Worm (Caenorhabditis elegans) whole organism, late embryonic: ENCODE measurements around the gene F18H3.4.

ENCODE experiments used
- C38D4.7 ChIP-seq: fragments of 200-800 bp; sonication (Bioruptor generic); optimal IDR thresholded peaks from 2 replicates; lab custom pipeline; 2018; ENCODE audit warnings: mild to moderate bottlenecking, missing genetic modification characterization, moderate library complexity, missing compliant biosample characterization
- K02D7.2 ChIP-seq: sonication (generic microtip); optimal IDR thresholded peaks from 2 replicates; lab custom pipeline; 2017; ENCODE audit warnings: mild to moderate bottlenecking, missing genetic modification characterization, missing compliant biosample characterization
- K09A11.1 ChIP-seq: sonication (generic microtip); optimal IDR thresholded peaks from 2 replicates; lab custom pipeline; 2017; ENCODE audit warnings: antibody characterized with exemption, mild to moderate bottlenecking, missing genetic modification characterization, missing compliant biosample characterization; ENCODE audit not compliant: insufficient read depth
- ama-1 ChIP-seq: fragments of 150-350 bp; optimal IDR thresholded peaks from 2 replicates; lab custom pipeline; 2014
- ceh-14 ChIP-seq: sonication (generic microtip); optimal IDR thresholded peaks from 2 replicates; lab custom pipeline; 2016; ENCODE audit warnings: missing genotype, missing genetic modification characterization, missing compliant biosample characterization
- ceh-18 ChIP-seq: sonication (generic microtip); optimal IDR thresholded peaks from 2 replicates; lab custom pipeline; 2016; ENCODE audit warnings: missing genetic modification characterization, missing compliant biosample characterization
- ceh-19 ChIP-seq: fragments of 200-800 bp; sonication (Bioruptor generic); optimal IDR thresholded peaks from 2 replicates; lab custom pipeline; 2018; ENCODE audit warnings: mild to moderate bottlenecking, missing genetic modification characterization, missing compliant biosample characterization
- ceh-22 ChIP-seq: sonication (generic microtip); optimal IDR thresholded peaks from 2 replicates; lab custom pipeline; 2017; ENCODE audit warnings: missing biosample characterization, missing genetic modification characterization
- ceh-24 ChIP-seq: sonication (generic microtip); optimal IDR thresholded peaks from 2 replicates; lab custom pipeline; 2016; ENCODE audit warnings: mild to moderate bottlenecking, missing genetic modification characterization, missing compliant biosample characterization
- ceh-30 ChIP-seq: fragments of 150-350 bp; optimal IDR thresholded peaks from 2 replicates; lab custom pipeline; 2014; ENCODE audit warnings: missing biosample characterization, missing genetic modification characterization
- ceh-31 ChIP-seq: sonication (generic microtip); optimal IDR thresholded peaks from 2 replicates; lab custom pipeline; 2016; ENCODE audit warnings: missing genetic modification characterization, missing compliant biosample characterization
- ceh-34 ChIP-seq: sonication (generic microtip); optimal IDR thresholded peaks from 2 replicates; lab custom pipeline; 2016; ENCODE audit warnings: mild to moderate bottlenecking, missing genetic modification characterization, missing compliant biosample characterization
- ceh-48 ChIP-seq: sonication (generic microtip); optimal IDR thresholded peaks from 2 replicates; lab custom pipeline; 2016; ENCODE audit warnings: missing genetic modification characterization, inconsistent platforms, missing compliant biosample characterization
- che-1 ChIP-seq: sonication (generic microtip); optimal IDR thresholded peaks from 2 replicates; lab custom pipeline; 2016; ENCODE audit warnings: mild to moderate bottlenecking, missing genetic modification characterization, missing compliant biosample characterization
- dmd-4 ChIP-seq: sonication (generic microtip); optimal IDR thresholded peaks from 2 replicates; lab custom pipeline; 2016; ENCODE audit warnings: borderline replicate concordance, missing genetic modification characterization, missing compliant biosample characterization
- dve-1 ChIP-seq: sonication (generic microtip); optimal IDR thresholded peaks from 2 replicates; lab custom pipeline; 2017; ENCODE audit warnings: antibody characterized with exemption, mild to moderate bottlenecking, missing genetic modification characterization, missing compliant biosample characterization
- elt-2 ChIP-seq: sonication (generic microtip); optimal IDR thresholded peaks from 2 replicates; lab custom pipeline; 2016; ENCODE audit warnings: missing genetic modification reagents, missing genetic modification characterization, missing compliant biosample characterization
- ets-4 ChIP-seq: sonication (generic microtip); optimal IDR thresholded peaks from 2 replicates; lab custom pipeline; 2016; ENCODE audit warnings: missing genetic modification characterization, missing compliant biosample characterization
- eyg-1 ChIP-seq: sonication (generic microtip); optimal IDR thresholded peaks from 2 replicates; lab custom pipeline; 2016; ENCODE audit warnings: missing genotype, missing genetic modification characterization, missing compliant biosample characterization
- fkh-10 ChIP-seq: fragments of 150-350 bp; optimal IDR thresholded peaks from 2 replicates; lab custom pipeline; 2014; ENCODE audit warnings: missing biosample characterization, missing genetic modification reagents, missing genetic modification characterization
- fkh-6 ChIP-seq: sonication (generic microtip); optimal IDR thresholded peaks from 2 replicates; lab custom pipeline; 2016; ENCODE audit warnings: missing genetic modification characterization, missing compliant biosample characterization
- hlh-13 ChIP-seq: fragments of 200-800 bp; sonication (Bioruptor generic); optimal IDR thresholded peaks from 2 replicates; lab custom pipeline; 2018; ENCODE audit warnings: mild to moderate bottlenecking, missing genetic modification characterization, missing compliant biosample characterization
- hlh-30 ChIP-seq: sonication (generic microtip); optimal IDR thresholded peaks from 2 replicates; lab custom pipeline; 2017; ENCODE audit warnings: antibody characterized with exemption, missing genetic modification characterization, missing compliant biosample characterization; ENCODE audit not compliant: insufficient read depth
- lim-6 ChIP-seq: sonication (generic microtip); optimal IDR thresholded peaks from 2 replicates; lab custom pipeline; 2016; ENCODE audit warnings: missing genetic modification characterization, missing compliant biosample characterization
- madf-2 ChIP-seq: sonication (generic microtip); optimal IDR thresholded peaks from 2 replicates; lab custom pipeline; 2017; ENCODE audit warnings: missing genetic modification characterization, missing compliant biosample characterization
- nfya-1 ChIP-seq: sonication (generic microtip); optimal IDR thresholded peaks from 2 replicates; lab custom pipeline; 2017; ENCODE audit warnings: missing genetic modification characterization, mild to moderate bottlenecking, missing compliant biosample characterization, antibody characterized with exemption, moderate library complexity
- nhr-232 ChIP-seq: sonication (generic microtip); optimal IDR thresholded peaks from 2 replicates; lab custom pipeline; 2016; ENCODE audit warnings: missing genetic modification characterization, missing compliant biosample characterization
- npax-4 ChIP-seq: sonication (generic microtip); optimal IDR thresholded peaks from 2 replicates; lab custom pipeline; 2016; ENCODE audit warnings: missing genetic modification characterization, missing compliant biosample characterization
- odd-2 ChIP-seq: sonication (generic microtip); optimal IDR thresholded peaks from 2 replicates; lab custom pipeline; 2017; ENCODE audit warnings: antibody characterized with exemption, mild to moderate bottlenecking, missing genetic modification characterization, missing compliant biosample characterization
- pag-3 ChIP-seq: sonication (generic microtip); optimal IDR thresholded peaks from 2 replicates; lab custom pipeline; 2016; ENCODE audit warnings: missing compliant biosample characterization, missing genetic modification characterization, borderline replicate concordance
- pha-2 ChIP-seq: sonication (generic microtip); optimal IDR thresholded peaks from 2 replicates; lab custom pipeline; 2017; ENCODE audit warnings: mild to moderate bottlenecking, missing genetic modification characterization, missing compliant biosample characterization
- pros-1 ChIP-seq: fragments of 150-350 bp; optimal IDR thresholded peaks from 2 replicates; lab custom pipeline; 2014; ENCODE audit warnings: missing biosample characterization, missing genetic modification reagents, missing genetic modification characterization
- ref-2 ChIP-seq: sonication (generic microtip); optimal IDR thresholded peaks from 2 replicates; lab custom pipeline; 2016; ENCODE audit warnings: missing genetic modification characterization, missing compliant biosample characterization
- sdc-2 ChIP-seq: sonication (generic microtip); optimal IDR thresholded peaks from 2 replicates; lab custom pipeline; 2016; ENCODE audit warnings: missing genotype, missing genetic modification characterization, missing compliant biosample characterization
- sox-2 ChIP-seq: fragments of 200-800 bp; sonication (Bioruptor generic); IDR thresholded peaks from 2 replicates; pipeline ENCODE4 v1.3.6; 2022; ENCODE audit warnings: missing genetic modification reagents, missing genetic modification characterization, missing compliant biosample characterization
- syd-9 ChIP-seq: sonication (generic microtip); optimal IDR thresholded peaks from 2 replicates; lab custom pipeline; 2016; ENCODE audit warnings: mild to moderate bottlenecking, missing genetic modification characterization, moderate library complexity, missing compliant biosample characterization
- tbx-2 ChIP-seq: sonication (generic microtip); optimal IDR thresholded peaks from 2 replicates; lab custom pipeline; 2016; ENCODE audit warnings: missing genetic modification characterization, missing compliant biosample characterization
- tbx-7 ChIP-seq: sonication (generic microtip); optimal IDR thresholded peaks from 2 replicates; lab custom pipeline; 2016; ENCODE audit warnings: missing genotype, missing genetic modification characterization, missing compliant biosample characterization
- unc-42 ChIP-seq: sonication (generic microtip); optimal IDR thresholded peaks from 2 replicates; lab custom pipeline; 2016; ENCODE audit warnings: missing genotype, missing genetic modification characterization, missing compliant biosample characterization
- unc-55 ChIP-seq: sonication (generic microtip); optimal IDR thresholded peaks from 2 replicates; lab custom pipeline; 2017; ENCODE audit warnings: missing biosample characterization, missing genetic modification reagents, missing genetic modification characterization
- ztf-16 ChIP-seq: sonication (generic microtip); optimal IDR thresholded peaks from 2 replicates; lab custom pipeline; 2017; ENCODE audit warnings: missing genetic modification characterization, missing compliant biosample characterization

The F18H3.4 gene

ce11 chrX:13514384-13514783 is 14.5 kb upstream of the F18H3.4 start (continued):
- TF ChIP-seq syd-9 (no peak), C38D4.7 (GFP tag; lab: Kevin White, UChicago) (no peak), ceh-30 (tag; lab: Kevin White, UChicago) (no peak), npax-4 (tag; lab: Kevin White, UChicago) (no peak), fkh-10 (no peak), ceh-18 (no peak), ceh-31 (tag; lab: Kevin White, UChicago) (peak; percentile 65), pha-2 (tag; lab: Kevin White, UChicago) (no peak), fkh-6 (tag; lab: Kevin White, UChicago) (no peak), ets-4 (no peak), tbx-7 (tag; lab: Kevin White, UChicago) (no peak), nfya-1 (peak; percentile 13), dve-1 (tag; lab: Kevin White, UChicago) (no peak), eyg-1 (tag; lab: Kevin White, UChicago) (no peak), ceh-19 (no peak), pros-1 (tag; lab: Kevin White, UChicago) (no peak), K09A11.1 (tag; lab: Kevin White, UChicago) (no peak), lim-6 (tag; lab: Kevin White, UChicago) (no peak), ama-1 (lab: Kevin White, UChicago) (no peak), sdc-2 (peak; percentile 98), nhr-232 (no peak), ceh-14 (tag; lab: Kevin White, UChicago) (no peak), madf-2 (no peak), ztf-16 (no peak), odd-2 (tag; lab: Kevin White, UChicago) (no peak), dmd-4 (tag; lab: Kevin White, UChicago) (no peak), K02D7.2 (tag; lab: Kevin White, UChicago) (no peak), ceh-24 (no peak)

ce11 chrX:13518861-13519713 is 9.8 kb upstream of the F18H3.4 start, which contains the start of the genes cdk-4 and F18H3.1:
cdk-4 (minus strand) TSS chrX:13518911.
F18H3.1 (plus strand) TSS chrX:13519663.
- TF ChIP-seq ceh-34 (tag; lab: Kevin White, UChicago) (peak; percentile 4), npax-4 (tag; lab: Kevin White, UChicago) (no peak), pag-3 (tag; lab: Kevin White, UChicago) (no peak), ceh-22 (tag; lab: Kevin White, UChicago) (peak; percentile 4), sdc-2 (peak; percentile 84), elt-2 (peak; percentile 19), ref-2 (peak; percentile 75), sox-2 (GFP tag; lab: Robert Waterston, UW) (peak; percentile 39), madf-2 (no peak), unc-55 (GFP tag; lab: Kevin White, UChicago) (peak; percentile 60), syd-9 (no peak), ceh-48 (tag; lab: Kevin White, UChicago) (no peak), unc-42 (peak; percentile 16), che-1 (tag; lab: Kevin White, UChicago) (no peak), ama-1 (lab: Kevin White, UChicago) (no peak), tbx-2 (tag; lab: Kevin White, UChicago) (peak; percentile 73), hlh-13 (GFP tag; lab: Kevin White, UChicago) (no peak), C38D4.7 (GFP tag; lab: Kevin White, UChicago) (no peak), ceh-31 (tag; lab: Kevin White, UChicago) (peak; percentile 66), hlh-30 (tag; lab: Kevin White, UChicago) (peak; percentile 23), nfya-1 (peak; percentile 41)
